Fruit fly (Drosophila melanogaster): ENCODE measurements around the gene CG1113.

Gene CG1113

dm6 chr3R:5277735-5278134 lies 24.8 kb downstream of the CG1113 start, which contains the start of gene CG31538:
Gene CG31538 (minus strand): TSS chr3R:5277835.
- TF ChIP-seq YL-1 (GFP tag; optimal IDR thresholded peaks at IDR 0.05) (no peak), CG9215 (GFP tag; IDR thresholded peaks at IDR 0.05) (no peak), Atf6 (GFP tag; IDR thresholded peaks at IDR 0.05) (no peak), h (optimal IDR thresholded peaks at IDR 0.05) (no peak), CG31441 (GFP tag; IDR thresholded peaks at IDR 0.05) (no peak), CG13424 (tag; optimal IDR thresholded peaks at IDR 0.05) (no peak), CG17328 (GFP tag; IDR thresholded peaks at IDR 0.05) (no peak), maf-S (GFP tag; optimal IDR thresholded peaks at IDR 0.05) (no peak)

- TF ChIP-seq CG14965 (GFP tag; optimal IDR thresholded peaks at IDR 0.05; ENCODE audit: borderline replicate concordance) (no peak), CG2129 (GFP tag; IDR thresholded peaks at IDR 0.05; ENCODE audit: partially characterized antibody) (no peak), ro (GFP tag; IDR thresholded peaks at IDR 0.05) (no peak), CG34422 (GFP tag; IDR thresholded peaks at IDR 0.05) (no peak), jigr1 (GFP tag; IDR thresholded peaks at IDR 0.05) (no peak), klu (GFP tag; IDR thresholded peaks at IDR 0.05) (no peak), CG8359 (GFP tag; optimal IDR thresholded peaks at IDR 0.05; ENCODE audit: borderline replicate concordance) (no peak), NFAT (GFP tag; IDR thresholded peaks at IDR 0.05) (no peak), gro (GFP tag; optimal IDR thresholded peaks at IDR 0.05) (peak; percentile 82), exex (tag; optimal IDR thresholded peaks at IDR 0.05) (peak; percentile 92), NC2α (GFP tag; optimal IDR thresholded peaks at IDR 0.05) (no peak), gce (GFP tag; IDR thresholded peaks at IDR 0.05) (no peak), Pdp1 (GFP tag; optimal IDR thresholded peaks at IDR 0.05) (peak in 1 of 2 experiments; percentile 68), prd (optimal IDR thresholded peaks at IDR 0.05) (no peak), prd (GFP tag; IDR thresholded peaks at IDR 0.05) (no peak), inv (GFP tag; IDR thresholded peaks at IDR 0.05; ENCODE audit: partially characterized antibody) (no peak), CG2199 (GFP tag; IDR thresholded peaks at IDR 0.05) (no peak), H2.0 (GFP tag; IDR thresholded peaks at IDR 0.05) (no peak), CG17328 (GFP tag; IDR thresholded peaks at IDR 0.05) (no peak), fru (optimal IDR thresholded peaks at IDR 0.05) (no peak), rib (GFP tag; IDR thresholded peaks at IDR 0.05) (0 out of 2 replicates have a peak, but pooled peaks have one; percentile 40), caup (GFP tag; optimal IDR thresholded peaks at IDR 0.05; ENCODE audit: severe bottlenecking) (no peak), aop (GFP tag; IDR thresholded peaks at IDR 0.05) (no peak), sim (GFP tag; IDR thresholded peaks at IDR 0.05) (no peak), CG3995 (GFP tag; optimal IDR thresholded peaks at IDR 0.05) (no peak), Usf (GFP tag; optimal IDR thresholded peaks at IDR 0.05) (no peak), CG34376 (GFP tag; optimal IDR thresholded peaks at IDR 0.05) (peak; percentile 83), CG12744 (GFP tag; optimal IDR thresholded peaks at IDR 0.05) (no peak), Adf1 (GFP tag; IDR thresholded peaks at IDR 0.05) (peak; percentile 51; the same call in 1 of the 2 replicates), CG3838 (GFP tag; optimal IDR thresholded peaks at IDR 0.05) (no peak), CG1832 (GFP tag; optimal IDR thresholded peaks at IDR 0.05) (no peak), Nf-YC (tag; optimal IDR thresholded peaks at IDR 0.05) (no peak), NfI (GFP tag; optimal IDR thresholded peaks at IDR 0.05) (no peak), CG8944 (GFP tag; optimal IDR thresholded peaks at IDR 0.05) (no peak), CoRest (tag; optimal IDR thresholded peaks at IDR 0.05) (no peak), Dip2 (GFP tag; IDR thresholded peaks at IDR 0.05) (no peak), ttk (GFP tag; IDR thresholded peaks at IDR 0.05) (no peak), pnt (GFP tag; optimal IDR thresholded peaks at IDR 0.05) (no peak), bowl (GFP tag; IDR thresholded peaks at IDR 0.05) (no peak), Blimp-1 (GFP tag; optimal IDR thresholded peaks at IDR 0.05) (no peak), mirr (GFP tag; optimal IDR thresholded peaks at IDR 0.05) (peak; percentile 57), ash1 (GFP tag; optimal IDR thresholded peaks at IDR 0.05) (no peak), Asciz (GFP tag; optimal IDR thresholded peaks at IDR 0.05) (no peak), CG11398 (GFP tag; optimal IDR thresholded peaks at IDR 0.05) (no peak), CG43689 (GFP tag; IDR thresholded peaks at IDR 0.05) (no peak)
Measured at dm6 chr3R:5278627-5279026, 25.7 kb downstream of the CG1113 start.

Data from whole organism, embryonic.